Fruit fly (Drosophila melanogaster): ENCODE measurements around the gene Wdr37.

Gene Wdr37

DNA sequence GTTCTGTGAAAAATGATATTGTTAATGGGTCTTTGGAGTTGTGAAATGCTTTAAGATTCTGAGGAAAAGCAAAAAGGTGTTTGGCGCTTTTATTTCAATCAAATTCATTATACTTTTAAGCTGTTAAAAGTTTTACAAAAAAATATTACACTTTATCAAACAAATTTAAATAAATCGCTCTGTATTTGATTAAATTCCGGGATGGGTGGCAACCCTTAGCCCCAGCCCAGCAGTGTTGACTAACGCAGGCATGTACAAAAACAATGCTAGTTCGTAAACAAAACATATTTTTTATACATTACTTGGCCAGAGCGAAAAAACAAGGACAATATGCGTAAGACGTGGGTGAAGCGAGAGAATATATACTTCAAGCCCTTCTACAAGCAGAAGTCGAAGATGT lies 2.2 kb upstream of the Wdr37 start, which contains the start of gene CG7685 (continued):
- TF ChIP-seq Atf-2 (GFP tag; optimal IDR thresholded peaks at IDR 0.05) = peak; percentile 64
- no peak for TF ChIP-seq gsb-n (tag; optimal IDR thresholded peaks at IDR 0.05)
- TF ChIP-seq CG16863 (GFP tag; optimal IDR thresholded peaks at IDR 0.05) = peak; percentile 58
- no peak for TF ChIP-seq CG6175 (GFP tag; IDR thresholded peaks at IDR 0.05)
- TF ChIP-seq CG7786 (GFP tag; optimal IDR thresholded peaks at IDR 0.05) = peak; percentile 53
- TF ChIP-seq crc (GFP tag; optimal IDR thresholded peaks at IDR 0.05) = peak; percentile 60
- peak; percentile 53 for TF ChIP-seq dmrt99B (tag; optimal IDR thresholded peaks at IDR 0.05)
- TF ChIP-seq CG11504 (tag; optimal IDR thresholded peaks at IDR 0.05) = peak; percentile 70
- no peak for TF ChIP-seq fd102C (GFP tag; optimal IDR thresholded peaks at IDR 0.05)
- peak; percentile 84 for TF ChIP-seq vvl (GFP tag; IDR thresholded peaks at IDR 0.05)
- TF ChIP-seq CG2120 (GFP tag; optimal IDR thresholded peaks at IDR 0.05) = peak; percentile 85
- peak; percentile 71 for TF ChIP-seq Xrp1 (GFP tag; IDR thresholded peaks at IDR 0.05)
- TF ChIP-seq CG11398 (GFP tag; optimal IDR thresholded peaks at IDR 0.05) = no peak
- TF ChIP-seq Atf6 (GFP tag; IDR thresholded peaks at IDR 0.05) = peak; percentile 66
- 0 out of 2 replicates have a peak, but pooled peaks have one; percentile 46 for TF ChIP-seq H2.0 (GFP tag; IDR thresholded peaks at IDR 0.05)
- no peak for TF ChIP-seq crol (GFP tag; IDR thresholded peaks at IDR 0.05)
- TF ChIP-seq corto (GFP tag; optimal IDR thresholded peaks at IDR 0.05) = no peak
- TF ChIP-seq mld (GFP tag; IDR thresholded peaks at IDR 0.05; ENCODE audit: partially characterized antibody) = no peak
- TF ChIP-seq CG10654 (GFP tag; optimal IDR thresholded peaks at IDR 0.05) = peak; percentile 32
- TF ChIP-seq ase (GFP tag; IDR thresholded peaks at IDR 0.05) = no peak
- TF ChIP-seq Ssrp (tag; optimal IDR thresholded peaks at IDR 0.05) = peak; percentile 33
- TF ChIP-seq oc (tag; optimal IDR thresholded peaks at IDR 0.05) = no peak
- TF ChIP-seq CG5245 (GFP tag; optimal IDR thresholded peaks at IDR 0.05) = peak; percentile 34
- TF ChIP-seq bab2 (GFP tag; optimal IDR thresholded peaks at IDR 0.05) = peak; percentile 71
- peak; percentile 85 for TF ChIP-seq CG9932 (GFP tag; IDR thresholded peaks at IDR 0.05)
- peak; percentile 50 for TF ChIP-seq phol (tag; optimal IDR thresholded peaks at IDR 0.05)
- no peak for TF ChIP-seq CG6791 (GFP tag; IDR thresholded peaks at IDR 0.05; ENCODE audit: partially characterized antibody)
- peak; percentile 40 for TF ChIP-seq Oli (tag; optimal IDR thresholded peaks at IDR 0.05)
- TF ChIP-seq CG7745 (tag; optimal IDR thresholded peaks at IDR 0.05) = no peak
- peak; percentile 8 for TF ChIP-seq CG17912 (GFP tag; optimal IDR thresholded peaks at IDR 0.05)
- no peak for TF ChIP-seq CG30431 (GFP tag; optimal IDR thresholded peaks at IDR 0.05)
- peak; percentile 52; the same call in 1 of the 2 replicates for TF ChIP-seq CG11247 (GFP tag; IDR thresholded peaks at IDR 0.05)
- peak; percentile 48 for TF ChIP-seq Camta (GFP tag; optimal IDR thresholded peaks at IDR 0.05)
- TF ChIP-seq CG5180 (GFP tag; optimal IDR thresholded peaks at IDR 0.05) = peak; percentile 28
- peak; percentile 83 for TF ChIP-seq E2f2 (GFP tag; IDR thresholded peaks at IDR 0.05)
- no peak for TF ChIP-seq Tbp (GFP tag; optimal IDR thresholded peaks at IDR 0.05)
- TF ChIP-seq ftz-f1 (GFP tag; optimal IDR thresholded peaks at IDR 0.05) = peak; percentile 29
- peak; percentile 66 for TF ChIP-seq mirr (GFP tag; optimal IDR thresholded peaks at IDR 0.05)
- TF ChIP-seq CG18262 (tag; optimal IDR thresholded peaks at IDR 0.05) = peak; percentile 48
- TF ChIP-seq BEAF-32 (GFP tag; optimal IDR thresholded peaks at IDR 0.05) = peak; percentile 37
- TF ChIP-seq CG8924 (tag; optimal IDR thresholded peaks at IDR 0.05) = peak; percentile 75
- TF ChIP-seq Hmr (GFP tag; optimal IDR thresholded peaks at IDR 0.05) = peak; percentile 65
- TF ChIP-seq ash1 (GFP tag; optimal IDR thresholded peaks at IDR 0.05) = peak; percentile 21
- TF ChIP-seq ac (GFP tag; optimal IDR thresholded peaks at IDR 0.05) = no peak
- TF ChIP-seq bigmax (GFP tag; optimal IDR thresholded peaks at IDR 0.05) = no peak
- TF ChIP-seq CG32772 (GFP tag; IDR thresholded peaks at IDR 0.05) = no peak
- peak; percentile 68 for TF ChIP-seq NfI (GFP tag; optimal IDR thresholded peaks at IDR 0.05)
- peak; percentile 65 for TF ChIP-seq CG12155 (GFP tag; optimal IDR thresholded peaks at IDR 0.05)
- peak; percentile 50 for TF ChIP-seq tup (GFP tag; optimal IDR thresholded peaks at IDR 0.05)
- no peak for TF ChIP-seq CG4404 (GFP tag; IDR thresholded peaks at IDR 0.05)
- no peak for TF ChIP-seq CG11085 (GFP tag; IDR thresholded peaks at IDR 0.05)
